Worm (Caenorhabditis elegans) whole organism, midembryonic: ENCODE data around the gene F44A6.4.

Experiments used
- cog-1 ChIP-seq: sonication (generic microtip); optimal IDR thresholded peaks from 2 replicates; lab custom pipeline; 2016; ENCODE audit warnings: missing genetic modification characterization, missing compliant biosample characterization
- flt-1 ChIP-seq: fragments of 200-800 bp; sonication (Bioruptor generic); IDR thresholded peaks from 2 replicates; pipeline ENCODE4 v1.3.6; 2022; ENCODE audit warnings: missing genetic modification characterization, missing compliant biosample characterization
- klf-2 ChIP-seq: fragments of 200-800 bp; sonication (Bioruptor generic); conservative IDR thresholded peaks from 2 replicates; pipeline ENCODE4 v1.3.6; 2022; ENCODE audit warnings: missing genetic modification reagents, missing genetic modification characterization, missing compliant biosample characterization
- med-1 ChIP-seq: sonication (generic microtip); optimal IDR thresholded peaks from 2 replicates; lab custom pipeline; 2017; ENCODE audit warnings: missing genetic modification characterization, mild to moderate bottlenecking, missing compliant biosample characterization, antibody characterized with exemption, missing genetic modification reagents; ENCODE audit not compliant: insufficient read depth
- ref-1 ChIP-seq: fragments of 200-800 bp; sonication (Bioruptor generic); conservative IDR thresholded peaks from 2 replicates; pipeline ENCODE4 v1.3.6; 2022; ENCODE audit warnings: missing genetic modification reagents, missing genetic modification characterization, missing compliant biosample characterization
- tab-1 ChIP-seq: fragments of 200-800 bp; sonication (Bioruptor generic); IDR thresholded peaks from 2 replicates; pipeline ENCODE4 v1.3.6; 2022; ENCODE audit warnings: missing genetic modification characterization, missing compliant biosample characterization
- ztf-23 ChIP-seq: fragments of 200-800 bp; sonication (Bioruptor generic); IDR thresholded peaks from 2 replicates; pipeline ENCODE4 v1.3.6; 2022; ENCODE audit warnings: missing genetic modification reagents, missing genetic modification characterization, missing compliant biosample characterization
- ztf-29 ChIP-seq: fragments of 200-800 bp; sonication (Bioruptor generic); IDR thresholded peaks from 2 replicates; pipeline ENCODE4 v1.3.6; 2022; ENCODE audit warnings: missing genetic modification reagents, missing genetic modification characterization, missing compliant biosample characterization

DNA sequence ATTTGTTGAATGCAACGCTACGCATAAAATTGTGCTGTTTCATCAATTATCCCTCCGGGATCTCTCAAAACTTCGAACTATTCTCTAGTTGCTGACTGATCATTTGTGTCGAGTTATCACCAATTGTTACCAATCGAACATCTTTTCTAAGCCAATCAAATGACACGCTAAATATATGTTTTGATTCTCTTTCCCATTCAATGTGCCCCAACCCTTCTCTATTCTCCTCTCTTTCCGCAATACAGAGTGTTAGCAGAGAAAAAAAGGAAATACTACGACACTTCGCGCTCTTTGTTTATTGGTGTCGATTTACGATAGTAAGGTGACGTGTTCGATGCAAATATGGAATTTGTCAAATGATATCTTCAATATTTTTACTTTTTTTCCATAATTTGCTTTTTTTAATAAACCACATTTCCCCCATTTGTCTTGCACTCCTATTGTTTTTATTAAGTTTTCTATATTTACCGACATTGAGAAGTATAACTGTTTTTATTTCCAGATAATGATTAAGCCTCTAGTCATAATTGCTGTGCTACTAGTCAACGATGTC lies 18.0 kb downstream of the F44A6.4 start, which contains the start of gene nucb-1:
- 0 out of 2 replicates have a peak, but pooled peaks have one; percentile 23 for TF ChIP-seq ztf-23 (GFP tag; lab: Robert Waterston, UW)
- TF ChIP-seq cog-1 = peak; percentile 68
- TF ChIP-seq med-1 (GFP tag; lab: Kevin White, UChicago) = no peak
- TF ChIP-seq ztf-29 (GFP tag; lab: Robert Waterston, UW) = no peak
- TF ChIP-seq ref-1 (GFP tag; lab: Robert Waterston, UW) = no peak
- TF ChIP-seq tab-1 (GFP tag; lab: Robert Waterston, UW) = no peak
- TF ChIP-seq klf-2 = no peak
- no peak for TF ChIP-seq flt-1 (GFP tag; lab: Robert Waterston, UW)
